Fruit fly (Drosophila melanogaster): Measurements from ENCODE around the gene CG33643.

The CG33643 gene

dm6 chr2L:13571791-13572451, 41.0 kb downstream of the CG33643 start (continued):
- no peak for TF ChIP-seq CG8319 (GFP tag; optimal IDR thresholded peaks at IDR 0.05)
- TF ChIP-seq CG3032 (tag; optimal IDR thresholded peaks at IDR 0.05): peak; percentile 70
- peak; percentile 78 for TF ChIP-seq CG15336 (GFP tag; IDR thresholded peaks at IDR 0.05)
- peak; percentile 21 for TF ChIP-seq Blimp-1 (GFP tag; optimal IDR thresholded peaks at IDR 0.05)
- peak; percentile 33 for TF ChIP-seq fkh (GFP tag; optimal IDR thresholded peaks at IDR 0.05)
- TF ChIP-seq Hr38 (GFP tag; optimal IDR thresholded peaks at IDR 0.05): no peak
- TF ChIP-seq CG10669 (GFP tag; optimal IDR thresholded peaks at IDR 0.05): peak; percentile 43
- TF ChIP-seq ss (GFP tag; optimal IDR thresholded peaks at IDR 0.05): peak; percentile 49 to 53
- TF ChIP-seq cyc (GFP tag; optimal IDR thresholded peaks at IDR 0.05): peak; percentile 3
- TF ChIP-seq salr (GFP tag; optimal IDR thresholded peaks at IDR 0.05): peak; percentile 27 to 63
- peak; percentile 44 for TF ChIP-seq Eip75B (GFP tag; optimal IDR thresholded peaks at IDR 0.05)
- peak; percentile 48 for TF ChIP-seq topi (GFP tag; optimal IDR thresholded peaks at IDR 0.05)
- no peak for TF ChIP-seq fd85E (GFP tag; optimal IDR thresholded peaks at IDR 0.05)
- peak; percentile 56 for TF ChIP-seq CG8632 (GFP tag; optimal IDR thresholded peaks at IDR 0.05)
- TF ChIP-seq net (GFP tag; optimal IDR thresholded peaks at IDR 0.05): peak; percentile 37
- no peak for TF ChIP-seq CG11902 (GFP tag; optimal IDR thresholded peaks at IDR 0.05)

Data from whole organism, prepupa.